Fruit fly (Drosophila melanogaster) whole organism, wandering third instar larva: Measurements from ENCODE around the gene Tep3.

ENCODE experiments used
- fru ChIP-seq: fragments of 200-800 bp; sonication (Bioruptor generic); optimal IDR thresholded peaks from 3 replicates; lab custom pipeline; 2016; ENCODE audit warnings: missing biosample characterization, mild to moderate bottlenecking, missing genetic modification characterization
- sage ChIP-seq: fragments of 200-800 bp; sonication (Bioruptor generic); optimal IDR thresholded peaks from 2 replicates; lab custom pipeline; 2016; ENCODE audit warnings: missing biosample characterization, mild to moderate bottlenecking, missing genetic modification characterization

- TF ChIP-seq fru, result no peak
- no peak for TF ChIP-seq sage
These were observed 8.0 kb downstream of the Tep3 start, which contains the start of gene Ntl for dm6 chr2L:7710580-7710979.
